Fruit fly (Drosophila melanogaster) Kc167 (cell line): ENCODE data around the gene CG10959.

Source experiments
- h ChIP-seq: fragments of >200 bp; optimal IDR thresholded peaks from 3 replicates; lab custom pipeline; 2018; ENCODE audit warnings: missing external identifiers
- psq ChIP-seq: fragments of >200 bp; optimal IDR thresholded peaks from 2 replicates; lab custom pipeline; 2017; ENCODE audit warnings: missing external identifiers
- ttk ChIP-seq: sonication (Bioruptor generic); optimal IDR thresholded peaks from 2 replicates; lab custom pipeline; 2017; ENCODE audit warnings: missing external identifiers

DNA sequence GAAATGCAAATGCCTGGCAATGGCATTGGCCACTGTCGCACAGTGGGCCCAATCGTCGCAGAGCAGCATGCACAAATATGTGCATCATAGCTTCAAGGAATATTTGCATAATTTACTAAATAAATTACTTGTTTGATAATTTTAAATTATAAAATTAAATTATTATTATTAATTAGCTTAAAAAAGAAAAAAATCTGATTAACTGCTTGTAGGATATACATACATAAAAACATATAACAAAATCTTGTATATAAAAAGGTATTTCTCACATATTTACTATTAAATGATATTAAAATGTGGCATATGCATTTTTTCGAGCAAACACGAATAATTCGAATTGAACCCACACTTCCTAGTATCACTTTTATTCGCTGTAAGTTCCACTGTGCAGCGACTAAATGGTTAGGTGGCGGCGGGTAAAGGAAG, 23.3 kb upstream of the CG10959 start:
- no peak for TF ChIP-seq ttk (lab: Kevin White, UChicago)
- TF ChIP-seq psq (lab: Kevin White, UChicago) = no peak
- TF ChIP-seq h (lab: Kevin White, UChicago) = no peak
